Worm (Caenorhabditis elegans) whole organism, mixed stage, embryonic: ENCODE results near the gene rpl-36.A.
A peak's percentile ranks its signal among the peaks of the same experiment; 100 is the strongest.

ENCODE experiments used
- bed-3 ChIP-seq: fragments of 200-800 bp; sonication (Bioruptor generic); optimal IDR thresholded peaks from 3 replicates; lab custom pipeline; 2018; ENCODE audit warnings: mild to moderate bottlenecking, missing genetic modification characterization, moderate library complexity, missing compliant biosample characterization
- blmp-1 ChIP-seq: fragments of 150-350 bp; optimal IDR thresholded peaks from 2 replicates; lab custom pipeline; 2014; ENCODE audit warnings: missing biosample characterization, missing genetic modification characterization
- ceh-39 ChIP-seq: fragments of 150-350 bp; optimal IDR thresholded peaks from 2 replicates; lab custom pipeline; 2014; ENCODE audit warnings: missing biosample characterization, missing genetic modification characterization
- ceh-43 ChIP-seq: fragments of 200-800 bp; sonication (Bioruptor generic); optimal IDR thresholded peaks from 2 replicates; lab custom pipeline; 2018; ENCODE audit warnings: mild to moderate bottlenecking, missing genetic modification characterization, moderate library complexity, missing compliant biosample characterization
- ceh-83 ChIP-seq: fragments of 200-800 bp; sonication (Bioruptor generic); optimal IDR thresholded peaks from 2 replicates; lab custom pipeline; 2018; ENCODE audit warnings: mild to moderate bottlenecking, missing genetic modification characterization, missing compliant biosample characterization
- ces-1 ChIP-seq: fragments of 150-350 bp; optimal IDR thresholded peaks from 2 replicates; lab custom pipeline; 2014; ENCODE audit warnings: missing biosample characterization, missing genetic modification reagents, missing genetic modification characterization
- cnd-1 ChIP-seq: fragments of 200-800 bp; sonication (Bioruptor generic); optimal IDR thresholded peaks from 2 replicates; lab custom pipeline; 2018; ENCODE audit warnings: mild to moderate bottlenecking, missing genetic modification characterization, missing compliant biosample characterization
- drap-1 ChIP-seq: fragments of 200-800 bp; sonication (Bioruptor generic); optimal IDR thresholded peaks from 3 replicates; lab custom pipeline; 2018; ENCODE audit warnings: mild to moderate bottlenecking, missing genetic modification characterization, missing compliant biosample characterization
- elt-1 ChIP-seq: sonication (generic microtip); optimal IDR thresholded peaks from 2 replicates; lab custom pipeline; 2017; ENCODE audit warnings: missing genetic modification characterization, mild to moderate bottlenecking, missing compliant biosample characterization, antibody characterized with exemption, moderate library complexity, borderline replicate concordance; ENCODE audit not compliant: insufficient read depth
- elt-3 ChIP-seq: fragments of 150-350 bp; optimal IDR thresholded peaks from 2 replicates; lab custom pipeline; 2014; ENCODE audit warnings: missing biosample characterization, missing genetic modification characterization
- flh-1 ChIP-seq: fragments of 200-800 bp; sonication (Bioruptor generic); optimal IDR thresholded peaks from 2 replicates; lab custom pipeline; 2018; ENCODE audit warnings: mild to moderate bottlenecking, missing genetic modification characterization, moderate library complexity, missing compliant biosample characterization
- ham-2 ChIP-seq: fragments of 200-800 bp; sonication (Bioruptor generic); optimal IDR thresholded peaks from 2 replicates; lab custom pipeline; 2018; ENCODE audit warnings: mild to moderate bottlenecking, missing genetic modification characterization, missing compliant biosample characterization
- hlh-1 ChIP-seq: fragments of 150-350 bp; optimal IDR thresholded peaks from 2 replicates; lab custom pipeline; 2014; ENCODE audit warnings: missing biosample characterization, missing genetic modification reagents, missing genetic modification characterization
- lin-13 ChIP-seq: fragments of 150-350 bp; optimal IDR thresholded peaks from 2 replicates; lab custom pipeline; 2014; ENCODE audit warnings: missing biosample characterization, missing genetic modification characterization
- lin-32 ChIP-seq: fragments of 200-800 bp; sonication (Bioruptor generic); optimal IDR thresholded peaks from 2 replicates; lab custom pipeline; 2018; ENCODE audit warnings: mild to moderate bottlenecking, missing genetic modification characterization, missing compliant biosample characterization
- lsy-2 ChIP-seq: fragments of 150-350 bp; optimal IDR thresholded peaks from 2 replicates; lab custom pipeline; 2014; ENCODE audit warnings: missing biosample characterization, missing genetic modification characterization
- mab-5 ChIP-seq: fragments of 150-350 bp; optimal IDR thresholded peaks from 2 replicates; lab custom pipeline; 2014; ENCODE audit warnings: missing biosample characterization, missing genetic modification characterization
- mep-1 ChIP-seq: fragments of 150-350 bp; optimal IDR thresholded peaks from 2 replicates; lab custom pipeline; 2017; ENCODE audit warnings: missing biosample characterization, missing genetic modification reagents, missing genetic modification characterization, inconsistent platforms
- mls-2 ChIP-seq: sonication (generic microtip); optimal IDR thresholded peaks from 2 replicates; lab custom pipeline; 2016; ENCODE audit warnings: mild to moderate bottlenecking, missing genetic modification characterization, moderate library complexity, missing compliant biosample characterization
- nhr-12 ChIP-seq: fragments of 150-350 bp; optimal IDR thresholded peaks from 2 replicates; lab custom pipeline; 2014; ENCODE audit warnings: missing biosample characterization, missing genetic modification characterization
- nhr-2 ChIP-seq: fragments of 150-350 bp; optimal IDR thresholded peaks from 2 replicates; lab custom pipeline; 2014; ENCODE audit warnings: missing biosample characterization, missing genetic modification characterization
- nhr-28 ChIP-seq: fragments of 150-350 bp; optimal IDR thresholded peaks from 2 replicates; lab custom pipeline; 2014; ENCODE audit warnings: missing biosample characterization, missing genetic modification characterization
- nhr-76 ChIP-seq: sonication (generic microtip); optimal IDR thresholded peaks from 2 replicates; lab custom pipeline; 2017; ENCODE audit warnings: missing biosample characterization, missing genetic modification characterization
- pha-4 ChIP-seq: fragments of 150-350 bp; optimal IDR thresholded peaks from 2 replicates; lab custom pipeline; 2018; ENCODE audit warnings: missing biosample characterization, missing genetic modification reagents, missing genetic modification characterization
- sem-2 ChIP-seq: fragments of 200-800 bp; sonication (Bioruptor generic); optimal IDR thresholded peaks from 2 replicates; lab custom pipeline; 2018; ENCODE audit warnings: mild to moderate bottlenecking, missing genetic modification characterization, missing compliant biosample characterization
- snpc-4 ChIP-seq: fragments of 150-350 bp; optimal IDR thresholded peaks from 2 replicates; lab custom pipeline; 2014; ENCODE audit warnings: missing biosample characterization, missing genetic modification characterization
- sptf-1 ChIP-seq: sonication (generic microtip); optimal IDR thresholded peaks from 2 replicates; lab custom pipeline; 2017; ENCODE audit warnings: mild to moderate bottlenecking, missing genetic modification characterization, moderate library complexity, missing compliant biosample characterization
- unc-120 ChIP-seq: sonication (generic microtip); optimal IDR thresholded peaks from 2 replicates; lab custom pipeline; 2017; ENCODE audit warnings: missing genetic modification characterization, missing compliant biosample characterization; ENCODE audit not compliant: poor library complexity, severe bottlenecking
- unc-39 ChIP-seq: fragments of 150-350 bp; optimal IDR thresholded peaks from 2 replicates; lab custom pipeline; 2014; ENCODE audit warnings: missing biosample characterization, missing genetic modification characterization
- unc-62 ChIP-seq: fragments of 150-350 bp; optimal IDR thresholded peaks from 2 replicates; lab custom pipeline; 2014; ENCODE audit warnings: missing biosample characterization, missing genetic modification reagents, missing genetic modification characterization
- zip-8 ChIP-seq: fragments of 150-350 bp; optimal IDR thresholded peaks from 2 replicates; lab custom pipeline; 2014; ENCODE audit warnings: missing biosample characterization, missing genetic modification characterization
- ztf-11 ChIP-seq: fragments of 150-350 bp; optimal IDR thresholded peaks from 2 replicates; lab custom pipeline; 2014; ENCODE audit warnings: missing biosample characterization, missing genetic modification characterization

Gene rpl-36.A

ce11 chrII:11086770-11087169 lies 10.2 kb downstream of the rpl-36.A start:
- no peak for TF ChIP-seq ham-2 (GFP tag; lab: Kevin White, UChicago)
- peak; percentile 63 for TF ChIP-seq ces-1 (GFP tag; lab: Kevin White, UChicago)

ce11 chrII:11076550-11076949 lies 20.5 kb downstream of the rpl-36.A start:
- TF ChIP-seq unc-120 (tag; lab: Kevin White, UChicago) (no peak), mep-1 (no peak), flh-1 (GFP tag; lab: Kevin White, UChicago) (no peak), elt-1 (tag; lab: Kevin White, UChicago) (peak; percentile 82)

- TF ChIP-seq ces-1 (GFP tag; lab: Kevin White, UChicago) (peak; percentile 63), nhr-2 (tag; lab: Kevin White, UChicago) (no peak), sptf-1 (peak; percentile 19)
Measured at ce11 chrII:11072565-11072964, 24.4 kb downstream of the rpl-36.A start.

- no peak for TF ChIP-seq nhr-28 (tag; lab: Kevin White, UChicago)
- no peak for TF ChIP-seq unc-62 (GFP tag; lab: Kevin White, UChicago)
- no peak for TF ChIP-seq mep-1
- TF ChIP-seq blmp-1 (tag; lab: Kevin White, UChicago): no peak
- TF ChIP-seq sptf-1: no peak
- TF ChIP-seq snpc-4 (tag; lab: Kevin White, UChicago): no peak
- TF ChIP-seq ztf-11: no peak
- no peak for TF ChIP-seq lin-13 (tag; lab: Kevin White, UChicago)
- TF ChIP-seq mab-5 (tag; lab: Kevin White, UChicago): no peak
- no peak for TF ChIP-seq pha-4
- no peak for TF ChIP-seq ham-2 (GFP tag; lab: Kevin White, UChicago)
- no peak for TF ChIP-seq zip-8
- TF ChIP-seq nhr-76: no peak
- TF ChIP-seq ceh-39: no peak
- TF ChIP-seq nhr-2 (tag; lab: Kevin White, UChicago): no peak
- TF ChIP-seq ces-1 (GFP tag; lab: Kevin White, UChicago): no peak
- TF ChIP-seq ceh-43 (GFP tag; lab: Kevin White, UChicago): no peak
- TF ChIP-seq cnd-1: no peak
- no peak for TF ChIP-seq nhr-12
Measured at ce11 chrII:11064191-11064695, 32.8 kb downstream of the rpl-36.A start.

ce11 chrII:11057256-11057655 lies 39.7 kb downstream of the rpl-36.A start:
- TF ChIP-seq ceh-39 (no peak), elt-1 (tag; lab: Kevin White, UChicago) (peak; percentile 77), mep-1 (no peak), elt-3 (tag; lab: Kevin White, UChicago) (peak; percentile 43)

- TF ChIP-seq snpc-4 (tag; lab: Kevin White, UChicago) (no peak), lsy-2 (tag; lab: Kevin White, UChicago) (no peak)
- TF ChIP-seq, all 35 proteins: peak for 0
Measured at ce11 chrII:11055223-11055622, 41.8 kb downstream of the rpl-36.A start, which contains the start of gene F45E10.2. Gene F45E10.2 (minus strand): TSS chrII:11055323.

- TF ChIP-seq ham-2 (GFP tag; lab: Kevin White, UChicago): no peak
- no peak for TF ChIP-seq mls-2 (tag; lab: Kevin White, UChicago)
- TF ChIP-seq flh-1 (GFP tag; lab: Kevin White, UChicago): no peak
- TF ChIP-seq mep-1: no peak
- TF ChIP-seq nhr-12: no peak
- TF ChIP-seq bed-3 (GFP tag; lab: Kevin White, UChicago): no peak
- TF ChIP-seq drap-1: no peak
- no peak for TF ChIP-seq sem-2 (GFP tag; lab: Kevin White, UChicago)
- TF ChIP-seq nhr-2 (tag; lab: Kevin White, UChicago): no peak
- TF ChIP-seq ceh-43 (GFP tag; lab: Kevin White, UChicago): no peak
- no peak for TF ChIP-seq ceh-83 (GFP tag; lab: Kevin White, UChicago)
- no peak for TF ChIP-seq snpc-4 (tag; lab: Kevin White, UChicago)
- TF ChIP-seq ztf-11: no peak
- no peak for TF ChIP-seq unc-39 (tag; lab: Kevin White, UChicago)
- TF ChIP-seq lin-32 (GFP tag; lab: Kevin White, UChicago): no peak
- no peak for TF ChIP-seq mab-5 (tag; lab: Kevin White, UChicago)
- TF ChIP-seq hlh-1 (tag; lab: Kevin White, UChicago): no peak
- no peak for TF ChIP-seq elt-3 (tag; lab: Kevin White, UChicago)
- TF ChIP-seq pha-4: no peak
- TF ChIP-seq blmp-1 (tag; lab: Kevin White, UChicago): no peak
Measured at ce11 chrII:11052526-11052925, 44.5 kb downstream of the rpl-36.A start.
